Worm (Caenorhabditis elegans): ENCODE results near the gene gnrr-5.

DNA sequence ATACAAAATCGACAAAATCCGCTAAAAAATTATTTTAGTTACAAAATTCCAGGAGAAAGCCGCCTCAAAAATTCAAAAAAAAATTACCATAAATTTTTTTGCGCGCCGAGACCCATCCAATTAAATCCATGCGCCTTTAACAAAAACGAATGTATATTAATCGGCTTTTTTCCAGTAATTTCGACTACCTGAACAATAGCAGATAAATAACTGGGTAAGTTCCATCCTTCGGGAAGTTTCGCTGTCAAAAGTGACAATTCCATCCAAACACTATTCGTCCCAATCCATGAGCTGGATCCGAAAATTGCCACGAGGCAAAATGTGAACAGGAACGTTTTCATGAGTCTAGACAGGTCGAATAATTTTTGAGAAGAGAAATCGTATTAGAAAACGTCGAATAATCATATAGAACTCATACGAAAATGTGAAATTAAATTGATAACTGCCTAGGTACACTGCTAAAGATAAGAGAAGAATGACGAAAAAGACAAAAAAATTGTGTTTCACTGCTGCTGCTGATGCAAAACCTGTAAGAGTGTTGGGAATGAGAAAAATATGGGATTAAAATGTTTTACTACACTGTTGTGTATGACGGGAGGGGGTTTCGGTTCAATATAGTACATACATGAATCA, 11.7 kb downstream of the gnrr-5 start, which contains the start of gene rft-1:
- TF ChIP-seq unc-39 (tag; optimal IDR thresholded peaks at IDR 0.05) = no peak
- TF ChIP-seq ama-1 (optimal IDR thresholded peaks at IDR 0.05) = no peak
- no peak for TF ChIP-seq F49E8.2 (tag; optimal IDR thresholded peaks at IDR 0.05; ENCODE audit: borderline replicate concordance)
- TF ChIP-seq nhr-25 (tag; optimal IDR thresholded peaks at IDR 0.05; ENCODE audit: borderline replicate concordance, insufficient read depth) = no peak
- no peak for TF ChIP-seq ztf-11 (tag; optimal IDR thresholded peaks at IDR 0.05)
